Worm (Caenorhabditis elegans) whole organism, L4/young adult: ENCODE data around the gene F54B11.10.

ENCODE experiments used
- W03F9.2 ChIP-seq: fragments of 150-350 bp; optimal IDR thresholded peaks from 2 replicates; lab custom pipeline; 2014; ENCODE audit warnings: missing biosample characterization, missing genetic modification characterization
- dao-5 ChIP-seq: sonication (generic microtip); optimal IDR thresholded peaks from 2 replicates; lab custom pipeline; 2016; ENCODE audit warnings: missing genotype, missing genetic modification characterization, moderate library complexity, missing compliant biosample characterization
- him-1 ChIP-seq: sonication (generic microtip); optimal IDR thresholded peaks from 2 replicates; lab custom pipeline; 2016; ENCODE audit warnings: missing genotype, missing genetic modification reagents, missing genetic modification characterization, missing compliant biosample characterization

F54B11.10 gene

ce11 chrX:13598021-13598499, 16.1 kb downstream of the F54B11.10 start, which contains the start of gene bra-1:
TSS of gene bra-1 (plus strand) at chrX:13598449.
- TF ChIP-seq him-1 (tag; lab: Kevin White, UChicago) (no peak), W03F9.2 (tag; lab: Kevin White, UChicago) (no peak), dao-5 (tag; lab: Kevin White, UChicago) (no peak)

DNA sequence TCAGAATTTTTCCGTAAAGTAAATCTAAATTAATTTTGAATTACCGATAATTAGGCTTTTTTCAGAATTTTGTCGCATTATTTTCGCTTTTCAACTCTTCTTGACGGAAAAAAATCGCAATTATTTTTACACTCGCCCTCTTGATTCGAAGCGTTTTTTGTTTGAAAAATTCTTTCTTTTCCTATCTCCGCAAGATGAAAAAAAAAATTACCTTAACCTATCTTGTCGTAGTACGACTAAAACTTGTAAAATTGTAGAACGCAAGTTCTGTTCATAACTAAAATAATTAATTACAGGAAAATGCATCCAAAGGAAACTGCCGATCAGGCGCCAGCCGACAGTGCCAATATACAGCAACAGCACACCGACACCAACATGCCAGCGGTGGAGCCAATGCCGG, 18.2 kb downstream of the F54B11.10 start, which contains the start of gene F54B11.7:
F54B11.7 (plus strand) TSS at position 301 of the 400 bp plus-strand sequence.
- TF ChIP-seq W03F9.2 (tag; lab: Kevin White, UChicago): no peak
- TF ChIP-seq dao-5 (tag; lab: Kevin White, UChicago): no peak
- TF ChIP-seq him-1 (tag; lab: Kevin White, UChicago): no peak

- TF ChIP-seq him-1 (tag; lab: Kevin White, UChicago): no peak
- TF ChIP-seq W03F9.2 (tag; lab: Kevin White, UChicago): no peak
- TF ChIP-seq dao-5 (tag; lab: Kevin White, UChicago): no peak
Observed at ce11 chrX:13603826-13604225, 21.9 kb downstream of the F54B11.10 start, which contains the start of gene F54B11.8. TSS of gene F54B11.8 (minus strand) at chrX:13603926.

ce11 chrX:13604946-13605617, 23.2 kb downstream of the F54B11.10 start, which contains the start of gene F54B11.9:
TSS of gene F54B11.9 (plus strand) at chrX:13605567.
- TF ChIP-seq W03F9.2 (tag; lab: Kevin White, UChicago): no peak
- TF ChIP-seq him-1 (tag; lab: Kevin White, UChicago): no peak
- TF ChIP-seq dao-5 (tag; lab: Kevin White, UChicago): no peak

DNA sequence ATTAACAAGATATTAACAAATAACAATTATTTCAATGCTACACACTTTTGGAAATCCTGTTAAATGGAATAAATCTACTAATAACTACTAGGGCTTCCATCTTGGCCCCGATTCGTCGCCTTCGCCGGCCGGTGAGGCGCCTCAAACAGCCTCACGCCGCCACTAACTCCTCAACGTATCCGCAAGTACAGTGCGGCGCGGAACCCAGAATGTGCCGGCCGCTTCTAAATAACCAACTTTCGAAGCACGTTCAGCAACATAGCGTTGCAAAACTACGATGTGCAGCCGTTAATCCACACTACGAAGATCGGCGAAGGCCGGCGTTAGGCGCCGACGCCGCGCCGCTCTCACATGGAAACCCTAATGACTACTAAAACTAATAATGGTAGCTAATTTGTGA, 23.9 kb downstream of the F54B11.10 start:
- no peak for TF ChIP-seq W03F9.2 (tag; lab: Kevin White, UChicago)

DNA sequence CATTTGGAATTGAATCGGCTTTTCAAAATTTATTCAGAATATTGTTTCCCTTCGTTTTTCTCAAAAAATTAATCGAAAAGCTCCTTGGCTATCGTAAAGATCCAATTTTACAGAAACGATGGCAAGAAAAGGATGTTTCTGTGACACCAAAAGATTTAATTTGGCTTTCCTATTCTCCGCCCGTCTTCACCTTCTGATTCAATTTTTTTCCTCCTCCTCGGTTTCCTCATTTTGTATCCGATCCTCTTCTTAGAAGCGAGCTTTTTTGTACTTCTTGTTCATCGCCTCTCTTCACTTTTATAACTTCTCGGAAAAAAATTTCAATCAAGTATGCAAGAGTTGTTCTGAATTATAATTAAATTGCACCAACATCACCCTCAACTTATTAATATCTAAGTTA, 28.1 kb downstream of the F54B11.10 start:
- no peak for TF ChIP-seq dao-5 (tag; lab: Kevin White, UChicago)
- TF ChIP-seq W03F9.2 (tag; lab: Kevin White, UChicago): no peak
- TF ChIP-seq him-1 (tag; lab: Kevin White, UChicago): no peak

DNA sequence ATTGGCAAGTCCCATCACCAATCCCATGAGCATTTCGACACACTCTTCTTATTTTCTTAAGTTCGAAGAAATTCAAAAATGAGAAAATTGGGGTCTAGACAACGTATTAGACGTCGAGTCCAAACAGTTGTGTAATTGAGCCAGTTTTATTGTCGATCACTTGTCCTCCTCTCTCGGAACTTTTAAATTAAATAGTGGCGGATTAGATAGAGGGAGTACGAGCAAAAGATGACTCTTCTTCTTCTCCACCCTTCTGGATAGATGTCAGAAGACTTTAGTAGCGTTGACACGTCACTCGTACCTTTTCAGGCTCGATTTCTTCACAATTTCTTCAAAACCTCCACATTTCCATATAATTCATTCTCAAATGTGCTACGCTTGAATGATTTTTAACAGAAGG, 33.3 kb downstream of the F54B11.10 start:
- TF ChIP-seq dao-5 (tag; lab: Kevin White, UChicago) (no peak), him-1 (tag; lab: Kevin White, UChicago) (no peak), W03F9.2 (tag; lab: Kevin White, UChicago) (no peak)

DNA sequence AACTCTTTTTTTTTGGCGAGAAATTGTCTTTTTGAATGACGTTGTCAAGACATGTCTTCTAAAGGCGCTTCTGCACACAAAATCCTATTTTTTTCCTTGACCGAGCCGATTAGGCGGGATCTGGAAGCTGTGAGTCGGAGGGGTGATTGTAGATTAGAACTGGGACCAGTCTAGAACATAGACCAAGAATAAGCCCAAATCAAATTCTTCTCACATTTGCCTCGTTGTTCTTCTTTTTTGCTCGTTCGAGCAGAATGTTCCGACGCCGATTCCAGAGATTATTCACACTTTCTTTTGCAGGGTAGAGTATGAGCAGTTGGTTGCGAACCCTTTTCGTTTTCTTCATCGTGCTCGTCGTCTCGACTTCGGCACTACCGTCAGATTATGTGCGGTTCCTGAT, 36.7 kb downstream of the F54B11.10 start, which contains the start of gene nlp-53:
nlp-53 (plus strand) TSS at position 301 of the 400 bp plus-strand sequence.
- no peak for TF ChIP-seq him-1 (tag; lab: Kevin White, UChicago)
- TF ChIP-seq W03F9.2 (tag; lab: Kevin White, UChicago): no peak
- TF ChIP-seq dao-5 (tag; lab: Kevin White, UChicago): no peak

DNA sequence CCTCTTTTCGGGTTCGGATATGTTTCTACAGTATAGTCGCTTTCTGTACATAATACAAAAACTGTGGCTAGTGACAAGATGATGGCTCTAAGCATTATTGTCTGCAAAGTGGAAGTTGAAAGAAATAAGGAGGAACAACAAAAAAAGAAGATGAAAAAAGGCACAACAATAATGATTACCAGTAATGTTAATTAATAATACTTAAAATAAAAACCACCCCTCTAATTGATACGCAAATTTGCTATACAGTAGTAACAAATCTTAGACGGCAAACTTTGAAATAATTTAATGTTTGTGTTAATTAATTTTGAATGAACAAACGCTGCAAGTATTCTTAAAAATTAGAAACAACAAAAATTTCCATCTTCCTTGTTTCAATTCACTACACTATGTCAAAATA, 39.7 kb downstream of the F54B11.10 start, which contains the start of gene Y12A6A.1:
Y12A6A.1 (minus strand) TSS at position 101 of the 400 bp plus-strand sequence.
- TF ChIP-seq W03F9.2 (tag; lab: Kevin White, UChicago) (no peak), dao-5 (tag; lab: Kevin White, UChicago) (no peak), him-1 (tag; lab: Kevin White, UChicago) (no peak)

DNA sequence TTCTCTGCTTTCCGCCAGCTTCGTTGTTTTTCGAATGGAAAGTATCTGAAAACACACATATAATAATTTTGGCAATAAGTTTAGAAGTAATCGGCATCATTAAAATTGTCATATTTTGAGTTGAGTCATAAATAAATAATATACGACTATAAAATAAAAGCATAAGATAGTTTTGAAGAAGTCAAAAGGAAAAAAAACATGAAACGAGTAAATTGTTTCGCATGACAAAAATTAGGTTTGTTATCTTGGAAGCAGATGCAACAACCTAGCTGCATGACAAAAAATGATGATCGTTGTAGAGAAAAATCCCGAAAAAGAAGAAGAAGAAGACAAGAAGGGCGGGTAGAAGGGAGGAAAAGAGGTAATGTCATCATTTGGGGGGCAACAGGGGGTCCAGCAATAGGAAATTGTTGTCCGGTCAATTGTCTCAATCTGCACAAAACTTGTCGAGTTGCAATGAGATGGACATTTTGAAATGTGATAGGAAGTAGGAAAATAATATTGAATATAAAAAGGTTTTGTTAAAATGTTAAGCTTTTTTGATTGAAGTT, 49.3 kb downstream of the F54B11.10 start, which contains the start of gene nlg-1:
nlg-1 (minus strand) TSS at position 51 of the 551 bp plus-strand sequence.
- TF ChIP-seq W03F9.2 (tag; lab: Kevin White, UChicago): no peak
- no peak for TF ChIP-seq him-1 (tag; lab: Kevin White, UChicago)
- TF ChIP-seq dao-5 (tag; lab: Kevin White, UChicago): no peak

DNA sequence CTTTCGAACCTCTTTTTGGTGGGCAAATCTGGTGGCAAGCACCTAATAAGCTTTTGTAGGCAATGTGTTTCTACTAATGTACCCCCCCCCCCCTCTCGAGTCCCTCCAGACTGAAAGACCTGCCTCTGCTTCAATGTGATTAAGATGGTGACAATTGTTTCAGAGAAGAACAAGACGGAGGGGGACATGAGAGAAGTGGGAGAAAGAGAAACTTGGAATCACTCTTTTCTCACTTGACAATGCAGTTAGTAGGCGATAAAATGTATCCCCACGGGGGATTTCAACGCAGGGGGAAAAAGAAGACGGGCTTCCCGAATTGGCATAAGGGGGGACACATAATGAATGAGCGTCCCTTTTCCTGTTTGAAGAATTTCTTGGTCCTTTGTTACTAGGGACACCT, 50.3 kb downstream of the F54B11.10 start:
- TF ChIP-seq dao-5 (tag; lab: Kevin White, UChicago) (no peak), W03F9.2 (tag; lab: Kevin White, UChicago) (no peak), him-1 (tag; lab: Kevin White, UChicago) (no peak)
